Worm (Caenorhabditis elegans): ENCODE data around the gene sre-26.
A peak's percentile ranks its signal among the peaks of the same experiment; 100 is the strongest.

sre-26 gene

DNA sequence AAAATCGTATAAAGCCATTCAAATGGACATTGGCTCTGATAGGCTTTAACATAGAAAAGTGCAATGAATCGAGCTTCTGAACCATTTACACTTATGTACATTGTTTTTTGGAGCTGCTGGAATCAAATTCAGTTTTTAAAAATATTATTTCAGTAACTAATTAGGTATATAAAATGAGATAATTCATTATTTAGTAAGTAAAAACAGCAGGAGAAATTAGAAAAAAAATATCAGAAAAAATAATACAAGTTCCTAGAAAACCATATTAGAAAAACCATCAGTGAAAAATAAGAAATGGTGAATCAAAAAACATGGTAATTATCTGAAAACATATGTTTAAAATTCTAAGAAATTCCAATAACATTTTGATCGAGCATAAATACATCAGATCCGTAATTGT is 22.7 kb downstream of the sre-26 start, which contains the start of gene F57G9.7:
Gene F57G9.7, minus strand, starts transcription at position 101 of the 400 bp plus-strand sequence.
- TF ChIP-seq him-1 (tag; optimal IDR thresholded peaks at IDR 0.05) (no peak), W03F9.2 (tag; optimal IDR thresholded peaks at IDR 0.05) (no peak), dao-5 (tag; optimal IDR thresholded peaks at IDR 0.05) (no peak)

ce11 chrII:12394138-12394537 is 26.2 kb downstream of the sre-26 start:
- TF ChIP-seq W03F9.2 (tag; optimal IDR thresholded peaks at IDR 0.05), result no peak
- TF ChIP-seq him-1 (tag; optimal IDR thresholded peaks at IDR 0.05), result no peak
- TF ChIP-seq dao-5 (tag; optimal IDR thresholded peaks at IDR 0.05), result no peak

DNA sequence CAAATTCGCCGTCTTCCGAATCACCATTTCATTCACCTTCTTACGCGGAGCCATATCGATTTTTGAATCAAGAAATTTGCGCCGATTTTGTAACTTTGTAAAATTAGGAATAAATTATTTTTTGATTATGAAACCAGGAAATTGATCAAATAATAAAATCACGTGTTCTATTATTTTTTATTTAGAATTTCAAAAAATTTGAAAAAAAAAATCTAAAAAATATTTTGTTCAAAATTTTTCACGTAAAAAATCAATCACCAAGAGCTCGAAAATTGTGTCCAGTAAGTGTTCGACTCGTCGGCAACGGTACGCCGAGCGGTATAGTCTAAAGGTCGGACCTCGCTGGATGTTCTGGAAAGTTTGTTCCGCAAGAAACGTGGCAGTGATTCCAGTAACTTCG is 26.7 kb downstream of the sre-26 start, which contains the start of gene Y57A10B.7:
Gene Y57A10B.7, minus strand, starts transcription at position 101 of the 400 bp plus-strand sequence.
- TF ChIP-seq dao-5 (tag; optimal IDR thresholded peaks at IDR 0.05) (no peak), him-1 (tag; optimal IDR thresholded peaks at IDR 0.05) (no peak), W03F9.2 (tag; optimal IDR thresholded peaks at IDR 0.05) (no peak)

DNA sequence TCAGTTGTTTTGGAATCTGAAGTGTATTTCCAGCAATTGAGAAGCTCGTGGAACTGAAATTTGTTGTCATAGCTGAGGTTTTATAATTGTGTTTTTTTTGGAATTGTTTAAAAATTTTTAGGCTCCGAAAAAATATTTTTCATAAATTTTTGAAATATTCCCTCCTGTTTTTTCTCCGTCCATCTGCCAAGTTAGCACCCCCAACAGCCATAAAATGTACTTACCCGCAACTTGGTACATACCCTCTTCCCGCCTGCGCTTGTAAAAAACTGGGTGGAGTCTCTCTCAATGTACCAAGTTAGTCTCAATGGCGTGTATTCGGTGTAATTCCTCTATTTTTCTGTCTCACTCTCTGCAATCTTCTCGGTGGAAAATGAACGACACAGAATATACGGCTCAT is 30.6 kb downstream of the sre-26 start, which contains the start of gene Y57A10B.6:
Gene Y57A10B.6, plus strand, starts transcription at position 301 of the 400 bp plus-strand sequence.
- TF ChIP-seq him-1 (tag; optimal IDR thresholded peaks at IDR 0.05), result no peak
- TF ChIP-seq W03F9.2 (tag; optimal IDR thresholded peaks at IDR 0.05), result no peak
- TF ChIP-seq dao-5 (tag; optimal IDR thresholded peaks at IDR 0.05), result no peak

DNA sequence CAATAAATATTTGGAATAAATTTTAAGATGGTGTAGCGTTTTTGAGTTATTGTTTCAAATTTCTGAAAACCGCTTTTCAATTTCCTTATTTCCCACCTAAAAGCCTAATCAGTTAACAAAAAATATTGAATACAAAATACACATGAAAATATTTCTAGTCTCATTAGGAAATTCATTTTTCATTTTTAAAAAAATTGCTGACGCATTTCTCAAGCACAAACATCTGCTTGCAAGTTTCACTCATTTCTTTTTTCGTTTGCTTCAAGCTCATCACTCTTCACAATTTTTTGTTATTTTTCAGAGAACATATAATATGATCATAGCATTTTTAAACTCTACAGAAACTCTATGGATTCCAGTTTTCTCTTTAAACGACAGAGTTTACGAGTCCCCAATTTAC is 32.4 kb downstream of the sre-26 start, which contains the start of gene sre-41:
Gene sre-41, plus strand, starts transcription at position 301 of the 400 bp plus-strand sequence.
- no peak for TF ChIP-seq him-1 (tag; optimal IDR thresholded peaks at IDR 0.05)
- no peak for TF ChIP-seq dao-5 (tag; optimal IDR thresholded peaks at IDR 0.05)
- no peak for TF ChIP-seq W03F9.2 (tag; optimal IDR thresholded peaks at IDR 0.05)

DNA sequence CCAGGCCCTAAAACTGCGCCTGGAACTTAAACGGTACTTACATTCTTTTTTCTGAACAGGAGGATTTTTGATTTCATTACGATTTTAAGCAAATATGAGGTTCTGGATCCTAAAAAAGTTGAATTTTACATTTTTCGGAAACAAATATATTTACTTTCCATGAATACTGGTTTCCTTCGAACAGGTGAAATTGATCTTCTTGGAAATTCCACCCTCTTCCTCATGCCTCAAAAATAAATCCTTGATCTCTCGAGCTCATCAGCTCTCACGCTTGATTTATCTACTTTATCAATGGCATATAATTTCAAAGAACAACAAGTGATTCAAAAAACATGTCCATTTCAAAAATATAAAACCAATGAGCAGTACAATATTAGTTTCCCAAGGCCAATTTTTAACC is 32.9 kb downstream of the sre-26 start:
- TF ChIP-seq him-1 (tag; optimal IDR thresholded peaks at IDR 0.05), result no peak
- TF ChIP-seq W03F9.2 (tag; optimal IDR thresholded peaks at IDR 0.05), result no peak
- no peak for TF ChIP-seq dao-5 (tag; optimal IDR thresholded peaks at IDR 0.05)

ce11 chrII:12386781-12387180 is 33.6 kb downstream of the sre-26 start, which contains the start of gene sre-42:
TSS of gene sre-42 (minus strand) at chrII:12386881.
- TF ChIP-seq him-1 (tag; optimal IDR thresholded peaks at IDR 0.05) (no peak), dao-5 (tag; optimal IDR thresholded peaks at IDR 0.05) (no peak), W03F9.2 (tag; optimal IDR thresholded peaks at IDR 0.05) (no peak)

DNA sequence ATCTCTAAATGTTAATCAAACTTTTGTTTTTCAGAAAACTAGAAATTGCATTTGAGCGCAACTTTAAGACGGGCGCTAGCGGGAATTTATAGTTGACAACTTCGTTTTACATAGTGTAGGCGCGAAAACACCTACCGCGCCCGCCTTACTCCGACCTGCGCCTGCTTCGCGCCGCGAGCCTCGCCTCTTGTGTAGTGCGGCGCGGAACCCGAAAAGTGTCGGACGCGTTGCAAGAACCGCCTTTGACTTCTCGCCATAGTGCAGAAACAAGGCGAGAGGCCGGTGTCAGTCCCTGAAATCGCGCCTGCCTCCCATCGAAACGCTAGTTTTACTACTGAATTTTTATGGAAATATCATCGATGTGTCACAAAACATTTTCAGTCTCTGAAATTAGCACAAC is 34.6 kb downstream of the sre-26 start:
- TF ChIP-seq dao-5 (tag; optimal IDR thresholded peaks at IDR 0.05) (no peak), W03F9.2 (tag; optimal IDR thresholded peaks at IDR 0.05) (no peak), him-1 (tag; optimal IDR thresholded peaks at IDR 0.05) (no peak)

ce11 chrII:12382625-12383562 is 37.5 kb downstream of the sre-26 start, which contains the start of gene btb-14:
TSS of gene btb-14 (plus strand) at chrII:12383463.
- TF ChIP-seq him-1 (tag; optimal IDR thresholded peaks at IDR 0.05), result peak; percentile 11
- TF ChIP-seq W03F9.2 (tag; optimal IDR thresholded peaks at IDR 0.05), result no peak

DNA sequence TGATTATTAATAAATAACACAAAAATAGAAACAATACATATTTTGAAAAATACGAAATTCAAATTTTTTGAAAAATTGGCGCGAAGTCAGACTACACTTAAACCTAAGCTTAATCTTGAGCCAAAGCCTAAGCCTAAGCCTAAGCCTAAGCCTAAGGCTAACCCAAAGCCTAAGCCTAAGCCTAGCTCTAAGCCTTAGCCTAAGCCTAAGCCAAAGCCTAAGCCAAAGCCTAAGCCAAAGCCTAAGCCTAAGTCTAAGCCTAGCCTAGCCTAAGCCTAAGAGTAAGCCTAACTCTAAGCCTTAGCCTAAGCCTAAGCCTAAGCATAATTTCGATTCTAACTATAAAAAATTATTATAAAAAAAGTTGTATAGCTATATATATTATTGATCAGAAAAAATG is 39.5 kb downstream of the sre-26 start:
- TF ChIP-seq dao-5 (tag; optimal IDR thresholded peaks at IDR 0.05), result no peak
- TF ChIP-seq W03F9.2 (tag; optimal IDR thresholded peaks at IDR 0.05), result no peak
- TF ChIP-seq him-1 (tag; optimal IDR thresholded peaks at IDR 0.05), result no peak

- TF ChIP-seq W03F9.2 (tag; optimal IDR thresholded peaks at IDR 0.05), result no peak
- TF ChIP-seq him-1 (tag; optimal IDR thresholded peaks at IDR 0.05), result no peak
- TF ChIP-seq dao-5 (tag; optimal IDR thresholded peaks at IDR 0.05), result no peak
Observed at ce11 chrII:12379430-12379829, 41.0 kb downstream of the sre-26 start, which contains the start of gene marc-5. TSS of gene marc-5 (minus strand) at chrII:12379530.

DNA sequence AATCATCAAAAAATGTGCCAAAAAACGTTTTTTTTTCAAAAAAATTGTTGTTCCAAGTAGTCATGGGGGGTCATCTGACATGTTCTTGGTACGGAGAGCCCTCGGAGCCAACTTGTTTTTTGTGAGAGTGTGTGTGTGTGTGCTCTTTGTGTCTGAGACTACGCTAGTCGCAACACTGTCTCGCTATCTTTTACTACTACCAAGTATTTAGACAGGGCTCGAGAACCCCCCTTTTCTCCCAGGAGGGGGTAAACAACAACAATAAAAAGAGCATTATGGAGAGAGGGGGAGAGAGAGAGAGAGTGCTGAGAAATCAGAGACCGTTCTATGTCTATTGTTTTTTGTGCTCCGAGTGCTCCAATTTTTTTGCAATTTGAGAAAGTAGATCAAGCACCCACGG is 41.6 kb downstream of the sre-26 start:
- TF ChIP-seq dao-5 (tag; optimal IDR thresholded peaks at IDR 0.05), result no peak
- no peak for TF ChIP-seq W03F9.2 (tag; optimal IDR thresholded peaks at IDR 0.05)
- peak; percentile 12 for TF ChIP-seq him-1 (tag; optimal IDR thresholded peaks at IDR 0.05)

DNA sequence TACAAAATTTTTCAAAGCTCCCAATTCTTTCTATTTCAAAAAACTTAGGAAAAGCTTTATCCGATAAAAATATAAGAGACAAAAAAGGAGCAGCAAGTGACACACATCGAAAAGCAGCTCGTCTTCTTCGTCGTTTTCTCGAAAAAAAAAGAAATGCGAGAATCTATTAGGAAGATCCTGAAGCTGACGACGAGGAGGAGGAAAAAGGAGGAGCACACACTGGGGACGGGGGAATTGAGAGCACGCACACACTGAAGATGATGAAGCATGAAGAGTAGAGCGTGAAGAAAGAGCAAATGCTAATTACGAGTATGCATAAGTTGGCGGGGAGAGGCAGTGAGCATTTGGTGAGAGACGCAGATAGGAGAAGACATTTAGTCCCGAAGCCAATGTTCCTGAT is 46.5 kb downstream of the sre-26 start:
- TF ChIP-seq W03F9.2 (tag; optimal IDR thresholded peaks at IDR 0.05), result no peak
- TF ChIP-seq dao-5 (tag; optimal IDR thresholded peaks at IDR 0.05), result no peak

ce11 chrII:12369202-12369601 is 51.2 kb downstream of the sre-26 start:
- no peak for TF ChIP-seq him-1 (tag; optimal IDR thresholded peaks at IDR 0.05)
- TF ChIP-seq dao-5 (tag; optimal IDR thresholded peaks at IDR 0.05), result no peak
- TF ChIP-seq W03F9.2 (tag; optimal IDR thresholded peaks at IDR 0.05), result no peak

Measured in whole organism, L4/young adult.